Worm (Caenorhabditis elegans): ENCODE data around the gene F52D10.4.

ce11 chrX:11605214-11605765, 12.0 kb upstream of the F52D10.4 start, which contains the start of gene ftt-2:
- TF ChIP-seq ceh-36 (tag; optimal IDR thresholded peaks at IDR 0.05) (no peak), ama-1 (optimal IDR thresholded peaks at IDR 0.05) (no peak), hnd-1 (tag; optimal IDR thresholded peaks at IDR 0.05) (no peak), pes-1 (GFP tag; IDR thresholded peaks at IDR 0.05) (no peak), flt-1 (GFP tag; IDR thresholded peaks at IDR 0.05) (no peak), tra-4 (tag; optimal IDR thresholded peaks at IDR 0.05) (no peak), B0310.2 (tag; optimal IDR thresholded peaks at IDR 0.05) (no peak)

Data from whole organism, early embryonic.